Worm (Caenorhabditis elegans) whole organism, L3 larva: ENCODE data around the gene F14H3.6.

Experiments used
- R02D3.7 ChIP-seq: fragments of 150-350 bp; optimal IDR thresholded peaks from 2 replicates; lab custom pipeline; 2014; ENCODE audit warnings: missing biosample characterization, missing genetic modification characterization
- ZK546.5 ChIP-seq: sonication (generic microtip); optimal IDR thresholded peaks from 2 replicates; lab custom pipeline; 2017; ENCODE audit warnings: missing biosample characterization, missing genetic modification characterization
- aly-2 ChIP-seq: fragments of 150-350 bp; optimal IDR thresholded peaks from 2 replicates; lab custom pipeline; 2014; ENCODE audit warnings: missing biosample characterization, missing genetic modification characterization
- ceh-16 ChIP-seq: sonication (generic microtip); optimal IDR thresholded peaks from 2 replicates; lab custom pipeline; 2017; ENCODE audit warnings: missing biosample characterization, missing genetic modification characterization
- ceh-28 ChIP-seq: fragments of 150-350 bp; optimal IDR thresholded peaks from 2 replicates; lab custom pipeline; 2014; ENCODE audit warnings: missing biosample characterization, missing genetic modification reagents, missing genetic modification characterization
- ceh-82 ChIP-seq: fragments of 150-350 bp; optimal IDR thresholded peaks from 2 replicates; lab custom pipeline; 2014; ENCODE audit warnings: missing biosample characterization, missing genetic modification characterization
- daf-12 ChIP-seq: fragments of 150-350 bp; optimal IDR thresholded peaks from 2 replicates; lab custom pipeline; 2014; ENCODE audit warnings: missing biosample characterization, missing genetic modification reagents, missing genetic modification characterization
- egl-27 ChIP-seq: sonication (generic microtip); optimal IDR thresholded peaks from 4 replicates; lab custom pipeline; 2017; ENCODE audit warnings: missing biosample characterization, missing genetic modification reagents, missing genetic modification characterization
- egl-5 ChIP-seq: fragments of 150-350 bp; optimal IDR thresholded peaks from 2 replicates; lab custom pipeline; 2017; ENCODE audit warnings: missing biosample characterization, missing genetic modification reagents, missing genetic modification characterization, inconsistent platforms
- elt-1 ChIP-seq: fragments of 150-350 bp; optimal IDR thresholded peaks from 2 replicates; lab custom pipeline; 2014; ENCODE audit warnings: missing biosample characterization, missing genetic modification characterization
- elt-2 ChIP-seq: sonication (generic microtip); optimal IDR thresholded peaks from 2 replicates; lab custom pipeline; 2016; ENCODE audit warnings: missing genetic modification reagents, mild to moderate bottlenecking, missing genetic modification characterization, missing compliant biosample characterization
- elt-3 ChIP-seq, 3 experiments: fragments of 150-350 bp in 1 of 3; sonication (generic microtip) in 2 of 3; optimal IDR thresholded peaks; 2 replicates in 2 of 3; 4 replicates in 1 of 3; lab custom pipeline; 2014 to 2017; ENCODE audit warnings: missing biosample characterization in 3 of 3, missing genetic modification characterization in 3 of 3
- eor-1 ChIP-seq, 2 experiments: fragments of 150-350 bp; optimal IDR thresholded peaks; 2 replicates each; lab custom pipeline; 2014 to 2018; ENCODE audit warnings: missing biosample characterization in 2 of 2, missing genetic modification characterization in 2 of 2
- fkh-10 ChIP-seq: sonication (generic microtip); optimal IDR thresholded peaks from 2 replicates; lab custom pipeline; 2017; ENCODE audit warnings: missing biosample characterization, missing genetic modification reagents, missing genetic modification characterization
- fkh-2 ChIP-seq: fragments of 150-350 bp; optimal IDR thresholded peaks from 2 replicates; lab custom pipeline; 2014; ENCODE audit warnings: missing biosample characterization, missing genetic modification reagents, missing genetic modification characterization
- fos-1 ChIP-seq: fragments of 150-350 bp; optimal IDR thresholded peaks from 2 replicates; lab custom pipeline; 2014; ENCODE audit warnings: missing biosample characterization, missing genetic modification characterization
- hmg-11 ChIP-seq: sonication (generic microtip); optimal IDR thresholded peaks from 2 replicates; lab custom pipeline; 2016; ENCODE audit warnings: missing genetic modification characterization, missing compliant biosample characterization
- jun-1 ChIP-seq: fragments of 150-350 bp; optimal IDR thresholded peaks from 2 replicates; lab custom pipeline; 2014; ENCODE audit warnings: missing biosample characterization, missing genetic modification reagents, missing genetic modification characterization
- lin-15B ChIP-seq: fragments of 150-350 bp; optimal IDR thresholded peaks from 2 replicates; lab custom pipeline; 2014; ENCODE audit warnings: missing biosample characterization, missing genetic modification characterization
- lin-39 ChIP-seq: fragments of 150-350 bp; optimal IDR thresholded peaks from 2 replicates; lab custom pipeline; 2018; ENCODE audit warnings: missing biosample characterization, missing genetic modification reagents, missing genetic modification characterization
- lsy-12 ChIP-seq: sonication (generic microtip); optimal IDR thresholded peaks from 2 replicates; lab custom pipeline; 2016; ENCODE audit warnings: mild to moderate bottlenecking, missing genetic modification characterization, missing compliant biosample characterization
- mdl-1 ChIP-seq: fragments of 150-350 bp; optimal IDR thresholded peaks from 2 replicates; lab custom pipeline; 2014; ENCODE audit warnings: missing biosample characterization, missing genetic modification characterization
- mml-1 ChIP-seq: fragments of 150-350 bp; sonication (generic microtip); optimal IDR thresholded peaks from 3 replicates; lab custom pipeline; 2014; ENCODE audit warnings: missing biosample characterization, missing genetic modification characterization
- nfya-1 ChIP-seq: sonication (generic microtip); optimal IDR thresholded peaks from 2 replicates; lab custom pipeline; 2017; ENCODE audit warnings: missing genetic modification characterization, mild to moderate bottlenecking, missing compliant biosample characterization, antibody characterized with exemption, moderate library complexity; ENCODE audit not compliant: insufficient read depth
- nhr-11 ChIP-seq: fragments of 150-350 bp; optimal IDR thresholded peaks from 2 replicates; lab custom pipeline; 2014; ENCODE audit warnings: missing biosample characterization, missing genetic modification characterization
- nhr-12 ChIP-seq: fragments of 150-350 bp; optimal IDR thresholded peaks from 2 replicates; lab custom pipeline; 2014; ENCODE audit warnings: missing biosample characterization, missing genetic modification characterization
- nhr-23 ChIP-seq: fragments of 150-350 bp; optimal IDR thresholded peaks from 2 replicates; lab custom pipeline; 2014; ENCODE audit warnings: missing biosample characterization, missing genetic modification reagents, missing genetic modification characterization
- nhr-237 ChIP-seq: fragments of 150-350 bp; optimal IDR thresholded peaks from 2 replicates; lab custom pipeline; 2014; ENCODE audit warnings: missing biosample characterization, missing genetic modification characterization
- nhr-25 ChIP-seq: sonication (generic microtip); optimal IDR thresholded peaks from 2 replicates; lab custom pipeline; 2017; ENCODE audit warnings: missing biosample characterization, missing genetic modification characterization
- nhr-43 ChIP-seq: sonication (generic microtip); optimal IDR thresholded peaks from 2 replicates; lab custom pipeline; 2016; ENCODE audit warnings: mild to moderate bottlenecking, missing genetic modification characterization, missing compliant biosample characterization; ENCODE audit not compliant: poor library complexity, severe bottlenecking
- nhr-67 ChIP-seq: fragments of 150-350 bp; optimal IDR thresholded peaks from 2 replicates; lab custom pipeline; 2014; ENCODE audit warnings: missing biosample characterization, missing genetic modification characterization
- nhr-76 ChIP-seq: fragments of 150-350 bp; sonication (generic microtip); optimal IDR thresholded peaks from 5 replicates; lab custom pipeline; 2014; ENCODE audit warnings: missing biosample characterization, missing genetic modification characterization
- pha-4 ChIP-seq: fragments of 150-350 bp; optimal IDR thresholded peaks from 2 replicates; lab custom pipeline; 2014; ENCODE audit warnings: missing biosample characterization, missing genetic modification reagents, missing genetic modification characterization
- pqm-1 ChIP-seq: fragments of 150-350 bp; optimal IDR thresholded peaks from 2 replicates; lab custom pipeline; 2017; ENCODE audit warnings: missing biosample characterization, missing genetic modification characterization, inconsistent platforms
- sea-2 ChIP-seq: fragments of 150-350 bp; sonication (generic microtip); optimal IDR thresholded peaks from 4 replicates; lab custom pipeline; 2014; ENCODE audit warnings: missing biosample characterization, missing genetic modification reagents, missing genetic modification characterization
- tbx-2 ChIP-seq: sonication (generic microtip); optimal IDR thresholded peaks from 2 replicates; lab custom pipeline; 2016; ENCODE audit warnings: mild to moderate bottlenecking, missing genetic modification characterization, missing compliant biosample characterization
- unc-39 ChIP-seq: sonication (generic microtip); optimal IDR thresholded peaks from 4 replicates; lab custom pipeline; 2017; ENCODE audit warnings: missing biosample characterization, missing genetic modification characterization
- zag-1 ChIP-seq: fragments of 150-350 bp; optimal IDR thresholded peaks from 2 replicates; lab custom pipeline; 2014; ENCODE audit warnings: missing biosample characterization, missing genetic modification characterization
- ztf-11 ChIP-seq: fragments of 150-350 bp; optimal IDR thresholded peaks from 2 replicates; lab custom pipeline; 2014; ENCODE audit warnings: missing biosample characterization, missing genetic modification characterization

The F14H3.6 gene

ce11 chrV:16068938-16069337 lies 10.2 kb upstream of the F14H3.6 start, which contains the start of gene cyp-35D1:
Gene cyp-35D1, plus strand, starts transcription at chrV:16069238.
- TF ChIP-seq nhr-237 (tag; lab: Kevin White, UChicago) (no peak), hmg-11 (no peak), R02D3.7 (no peak), nhr-76 (tag; lab: Kevin White, UChicago) (no peak), elt-1 (tag; lab: Kevin White, UChicago) (no peak), daf-12 (tag; lab: Kevin White, UChicago) (no peak), lsy-12 (tag; lab: Kevin White, UChicago) (no peak), nhr-12 (tag; lab: Kevin White, UChicago) (no peak), jun-1 (no peak), elt-3 (tag; optimal IDR thresholded peaks at IDR 0.05; lab: Kevin White, UChicago) (no peak), tbx-2 (no peak), nhr-23 (tag; lab: Kevin White, UChicago) (no peak), ceh-16 (tag; lab: Kevin White, UChicago) (no peak)
- TF ChIP-seq, all 47 proteins: peak for 0

- no peak for TF ChIP-seq elt-2 (tag; lab: Kevin White, UChicago)
- TF ChIP-seq elt-3 (tag; optimal IDR thresholded peaks at IDR 0.05; lab: Kevin White, UChicago), result no peak
- TF ChIP-seq pqm-1 (tag; lab: Kevin White, UChicago), result no peak
- no peak for TF ChIP-seq egl-27
- no peak for TF ChIP-seq egl-5 (tag; lab: Kevin White, UChicago)
- TF ChIP-seq lsy-12 (tag; lab: Kevin White, UChicago), result no peak
- no peak for TF ChIP-seq ZK546.5 (tag; lab: Kevin White, UChicago)
- TF ChIP-seq aly-2 (tag; lab: Kevin White, UChicago), result no peak
These were observed 4.1 kb upstream of the F14H3.6 start, which contains the start of gene F14H3.14 for ce11 chrV:16062788-16063187. Gene F14H3.14, minus strand, starts transcription at chrV:16062888.

ce11 chrV:16061993-16062392 lies 3.3 kb upstream of the F14H3.6 start, which contains the start of gene fbxa-100:
Gene fbxa-100, minus strand, starts transcription at chrV:16062093.
- TF ChIP-seq nhr-25 (no peak), ceh-16 (tag; lab: Kevin White, UChicago) (no peak), lin-39 (tag; lab: Kevin White, UChicago) (no peak), fkh-10 (no peak), pqm-1 (tag; lab: Kevin White, UChicago) (no peak), fos-1 (no peak)
- TF ChIP-seq, all 47 proteins: peak for 0

- TF ChIP-seq ZK546.5 (tag; lab: Kevin White, UChicago) (no peak), mdl-1 (tag; lab: Kevin White, UChicago) (no peak), fkh-10 (no peak), fos-1 (no peak), nhr-43 (tag; lab: Kevin White, UChicago) (no peak), ceh-16 (tag; lab: Kevin White, UChicago) (no peak), pha-4 (tag; lab: Kevin White, UChicago) (no peak), egl-27 (no peak), nhr-25 (no peak), unc-39 (tag; lab: Kevin White, UChicago) (no peak), lin-39 (tag; lab: Kevin White, UChicago) (no peak), nhr-11 (no peak), mml-1 (no peak), tbx-2 (no peak), ztf-11 (tag; lab: Kevin White, UChicago) (no peak), daf-12 (tag; lab: Kevin White, UChicago) (no peak), elt-2 (tag; lab: Kevin White, UChicago) (no peak), hmg-11 (no peak), lin-15B (tag; lab: Kevin White, UChicago) (no peak), eor-1 (tag; optimal IDR thresholded peaks at IDR 0.05; lab: Kevin White, UChicago) (no peak)
- TF ChIP-seq, all 47 proteins: peak for 0
These were observed 1.4 kb upstream of the F14H3.6 start, which contains the start of gene F14H3.15 for ce11 chrV:16060135-16060534. Gene F14H3.15, minus strand, starts transcription at chrV:16060235.

ce11 chrV:16057010-16057463 lies 1.7 kb downstream of the F14H3.6 start, which contains the start of gene F14H3.5:
Gene F14H3.5, minus strand, starts transcription at chrV:16057060.
- TF ChIP-seq nhr-67 (tag; lab: Kevin White, UChicago), result no peak
- no peak for TF ChIP-seq pha-4 (tag; lab: Kevin White, UChicago)
- no peak for TF ChIP-seq pqm-1 (tag; lab: Kevin White, UChicago)
- no peak for TF ChIP-seq ceh-82 (tag; lab: Kevin White, UChicago)
- TF ChIP-seq tbx-2, result no peak
- TF ChIP-seq ceh-28 (tag; lab: Kevin White, UChicago), result no peak
- TF ChIP-seq jun-1, result no peak
- TF ChIP-seq lin-15B (tag; lab: Kevin White, UChicago), result no peak
- TF ChIP-seq zag-1, result no peak
- TF ChIP-seq nhr-76 (tag; lab: Kevin White, UChicago), result no peak
- TF ChIP-seq mml-1, result no peak
- no peak for TF ChIP-seq nhr-25
- TF ChIP-seq elt-2 (tag; lab: Kevin White, UChicago), result no peak
- no peak for TF ChIP-seq fkh-2
- TF ChIP-seq sea-2 (GFP tag; lab: Kevin White, UChicago), result no peak
- TF ChIP-seq hmg-11, result no peak
- no peak for TF ChIP-seq unc-39 (tag; lab: Kevin White, UChicago)
- no peak for TF ChIP-seq lsy-12 (tag; lab: Kevin White, UChicago)
- TF ChIP-seq nfya-1 (tag; lab: Kevin White, UChicago), result no peak
